Worm (Caenorhabditis elegans) whole organism, L3 larva: ENCODE data around the gene dmd-10.

ENCODE experiments used
- R02D3.7 ChIP-seq: fragments of 150-350 bp; optimal IDR thresholded peaks from 2 replicates; lab custom pipeline; 2014; ENCODE audit warnings: missing biosample characterization, missing genetic modification characterization
- aly-2 ChIP-seq: fragments of 150-350 bp; optimal IDR thresholded peaks from 2 replicates; lab custom pipeline; 2014; ENCODE audit warnings: missing biosample characterization, missing genetic modification characterization
- ama-1 ChIP-seq: fragments of 150-350 bp; optimal IDR thresholded peaks from 2 replicates; lab custom pipeline; 2018
- ceh-82 ChIP-seq: fragments of 150-350 bp; optimal IDR thresholded peaks from 2 replicates; lab custom pipeline; 2014; ENCODE audit warnings: missing biosample characterization, missing genetic modification characterization
- ceh-9 ChIP-seq: sonication (generic microtip); optimal IDR thresholded peaks from 2 replicates; lab custom pipeline; 2018; ENCODE audit warnings: missing biosample characterization, missing genetic modification characterization
- daf-12 ChIP-seq: fragments of 150-350 bp; optimal IDR thresholded peaks from 2 replicates; lab custom pipeline; 2014; ENCODE audit warnings: missing biosample characterization, missing genetic modification reagents, missing genetic modification characterization
- egl-27 ChIP-seq: sonication (generic microtip); optimal IDR thresholded peaks from 4 replicates; lab custom pipeline; 2017; ENCODE audit warnings: missing biosample characterization, missing genetic modification reagents, missing genetic modification characterization
- elt-1 ChIP-seq: fragments of 150-350 bp; optimal IDR thresholded peaks from 2 replicates; lab custom pipeline; 2014; ENCODE audit warnings: missing biosample characterization, missing genetic modification characterization
- elt-2 ChIP-seq: sonication (generic microtip); optimal IDR thresholded peaks from 2 replicates; lab custom pipeline; 2016; ENCODE audit warnings: missing genetic modification reagents, mild to moderate bottlenecking, missing genetic modification characterization, missing compliant biosample characterization
- elt-3 ChIP-seq, 3 experiments: fragments of 150-350 bp in 1 of 3; sonication (generic microtip) in 2 of 3; optimal IDR thresholded peaks; 2 replicates in 2 of 3; 4 replicates in 1 of 3; lab custom pipeline; 2014 to 2017; ENCODE audit warnings: missing biosample characterization in 3 of 3, missing genetic modification characterization in 3 of 3
- eor-1 ChIP-seq, 2 experiments: fragments of 150-350 bp; optimal IDR thresholded peaks; 2 replicates each; lab custom pipeline; 2014 to 2018; ENCODE audit warnings: missing biosample characterization in 2 of 2, missing genetic modification characterization in 2 of 2
- fkh-10 ChIP-seq: sonication (generic microtip); optimal IDR thresholded peaks from 2 replicates; lab custom pipeline; 2017; ENCODE audit warnings: missing biosample characterization, missing genetic modification reagents, missing genetic modification characterization
- fkh-2 ChIP-seq: fragments of 150-350 bp; optimal IDR thresholded peaks from 2 replicates; lab custom pipeline; 2014; ENCODE audit warnings: missing biosample characterization, missing genetic modification reagents, missing genetic modification characterization
- hmg-11 ChIP-seq: sonication (generic microtip); optimal IDR thresholded peaks from 2 replicates; lab custom pipeline; 2016; ENCODE audit warnings: missing genetic modification characterization, missing compliant biosample characterization
- jun-1 ChIP-seq: fragments of 150-350 bp; optimal IDR thresholded peaks from 2 replicates; lab custom pipeline; 2014; ENCODE audit warnings: missing biosample characterization, missing genetic modification reagents, missing genetic modification characterization
- lin-15B ChIP-seq: fragments of 150-350 bp; optimal IDR thresholded peaks from 2 replicates; lab custom pipeline; 2014; ENCODE audit warnings: missing biosample characterization, missing genetic modification characterization
- lin-39 ChIP-seq: fragments of 150-350 bp; optimal IDR thresholded peaks from 2 replicates; lab custom pipeline; 2018; ENCODE audit warnings: missing biosample characterization, missing genetic modification reagents, missing genetic modification characterization
- lsy-12 ChIP-seq: sonication (generic microtip); optimal IDR thresholded peaks from 2 replicates; lab custom pipeline; 2016; ENCODE audit warnings: mild to moderate bottlenecking, missing genetic modification characterization, missing compliant biosample characterization
- mdl-1 ChIP-seq: fragments of 150-350 bp; optimal IDR thresholded peaks from 2 replicates; lab custom pipeline; 2014; ENCODE audit warnings: missing biosample characterization, missing genetic modification characterization
- nfya-1 ChIP-seq: sonication (generic microtip); optimal IDR thresholded peaks from 2 replicates; lab custom pipeline; 2017; ENCODE audit warnings: missing genetic modification characterization, mild to moderate bottlenecking, missing compliant biosample characterization, antibody characterized with exemption, moderate library complexity; ENCODE audit not compliant: insufficient read depth
- nhr-11 ChIP-seq: fragments of 150-350 bp; optimal IDR thresholded peaks from 2 replicates; lab custom pipeline; 2014; ENCODE audit warnings: missing biosample characterization, missing genetic modification characterization
- nhr-12 ChIP-seq: fragments of 150-350 bp; optimal IDR thresholded peaks from 2 replicates; lab custom pipeline; 2014; ENCODE audit warnings: missing biosample characterization, missing genetic modification characterization
- nhr-23 ChIP-seq: fragments of 150-350 bp; optimal IDR thresholded peaks from 2 replicates; lab custom pipeline; 2014; ENCODE audit warnings: missing biosample characterization, missing genetic modification reagents, missing genetic modification characterization
- nhr-237 ChIP-seq: fragments of 150-350 bp; optimal IDR thresholded peaks from 2 replicates; lab custom pipeline; 2014; ENCODE audit warnings: missing biosample characterization, missing genetic modification characterization
- nhr-25 ChIP-seq: sonication (generic microtip); optimal IDR thresholded peaks from 2 replicates; lab custom pipeline; 2017; ENCODE audit warnings: missing biosample characterization, missing genetic modification characterization
- nhr-28 ChIP-seq: fragments of 150-350 bp; optimal IDR thresholded peaks from 2 replicates; lab custom pipeline; 2014; ENCODE audit warnings: missing biosample characterization, missing genetic modification characterization
- nhr-43 ChIP-seq: sonication (generic microtip); optimal IDR thresholded peaks from 2 replicates; lab custom pipeline; 2016; ENCODE audit warnings: mild to moderate bottlenecking, missing genetic modification characterization, missing compliant biosample characterization; ENCODE audit not compliant: poor library complexity, severe bottlenecking
- nhr-76 ChIP-seq: fragments of 150-350 bp; sonication (generic microtip); optimal IDR thresholded peaks from 5 replicates; lab custom pipeline; 2014; ENCODE audit warnings: missing biosample characterization, missing genetic modification characterization
- nhr-77 ChIP-seq: fragments of 150-350 bp; optimal IDR thresholded peaks from 2 replicates; lab custom pipeline; 2014; ENCODE audit warnings: missing biosample characterization, missing genetic modification characterization
- pha-4 ChIP-seq: fragments of 150-350 bp; optimal IDR thresholded peaks from 2 replicates; lab custom pipeline; 2014; ENCODE audit warnings: missing biosample characterization, missing genetic modification reagents, missing genetic modification characterization
- pqm-1 ChIP-seq: fragments of 150-350 bp; optimal IDR thresholded peaks from 2 replicates; lab custom pipeline; 2017; ENCODE audit warnings: missing biosample characterization, missing genetic modification characterization, inconsistent platforms
- sea-2 ChIP-seq: fragments of 150-350 bp; sonication (generic microtip); optimal IDR thresholded peaks from 4 replicates; lab custom pipeline; 2014; ENCODE audit warnings: missing biosample characterization, missing genetic modification reagents, missing genetic modification characterization
- tbx-2 ChIP-seq: sonication (generic microtip); optimal IDR thresholded peaks from 2 replicates; lab custom pipeline; 2016; ENCODE audit warnings: mild to moderate bottlenecking, missing genetic modification characterization, missing compliant biosample characterization
- unc-62 ChIP-seq: fragments of 150-350 bp; sonication (generic microtip); optimal IDR thresholded peaks from 4 replicates; lab custom pipeline; 2014; ENCODE audit warnings: missing biosample characterization, missing genetic modification reagents, missing genetic modification characterization
- zag-1 ChIP-seq: fragments of 150-350 bp; optimal IDR thresholded peaks from 2 replicates; lab custom pipeline; 2014; ENCODE audit warnings: missing biosample characterization, missing genetic modification characterization
- ztf-11 ChIP-seq: fragments of 150-350 bp; optimal IDR thresholded peaks from 2 replicates; lab custom pipeline; 2014; ENCODE audit warnings: missing biosample characterization, missing genetic modification characterization

The dmd-10 gene

ce11 chrV:13262781-13263318 lies 26.4 kb upstream of the dmd-10 start:
- TF ChIP-seq nhr-76 (tag; lab: Kevin White, UChicago) (no peak), elt-3 (tag; optimal IDR thresholded peaks at IDR 0.05; lab: Kevin White, UChicago) (peak in 1 of 3 experiments; percentile 1), tbx-2 (tag; lab: Kevin White, UChicago) (no peak), pqm-1 (tag; lab: Kevin White, UChicago) (peak; percentile 59), nhr-77 (tag; lab: Kevin White, UChicago) (no peak), elt-1 (tag; lab: Kevin White, UChicago) (no peak), pha-4 (tag; lab: Kevin White, UChicago) (peak; percentile 32), fkh-2 (tag; lab: Kevin White, UChicago) (no peak), ama-1 (no peak), sea-2 (no peak), nhr-25 (tag; lab: Kevin White, UChicago) (no peak), ceh-9 (no peak), eor-1 (tag; optimal IDR thresholded peaks at IDR 0.05; lab: Kevin White, UChicago) (no peak), mdl-1 (tag; lab: Kevin White, UChicago) (no peak), nhr-12 (tag; lab: Kevin White, UChicago) (no peak), unc-62 (no peak), nhr-28 (tag; lab: Kevin White, UChicago) (no peak), R02D3.7 (no peak), lsy-12 (tag; lab: Kevin White, UChicago) (no peak), fkh-10 (GFP tag; lab: Kevin White, UChicago) (no peak), egl-27 (tag; lab: Kevin White, UChicago) (no peak), ceh-82 (tag; lab: Kevin White, UChicago) (no peak), nfya-1 (tag; lab: Kevin White, UChicago) (no peak), aly-2 (no peak), elt-2 (tag; lab: Kevin White, UChicago) (peak; percentile 95), ztf-11 (tag; lab: Kevin White, UChicago) (no peak), nhr-237 (tag; lab: Kevin White, UChicago) (no peak), jun-1 (tag; lab: Kevin White, UChicago) (peak; percentile 15)

DNA sequence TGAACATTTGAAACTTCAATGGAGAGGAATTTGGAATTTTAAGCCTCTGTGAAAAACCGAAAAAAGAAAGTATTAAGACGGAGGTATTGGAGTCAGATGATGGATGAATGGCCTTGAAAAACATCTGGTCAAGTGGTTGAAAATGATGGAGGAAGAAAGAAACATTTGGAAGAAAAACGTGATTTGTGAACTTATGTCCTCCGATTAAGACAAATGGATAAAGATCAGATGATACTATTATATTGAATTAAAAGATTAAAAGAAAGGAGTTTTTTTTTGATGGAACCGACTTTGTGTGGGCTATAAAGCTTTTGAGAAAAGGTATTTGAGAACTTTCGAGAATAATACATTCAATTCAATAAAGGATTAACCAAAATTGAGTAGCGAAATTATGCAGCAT lies 23.1 kb upstream of the dmd-10 start:
- TF ChIP-seq lin-39 (tag; lab: Kevin White, UChicago) (no peak), unc-62 (no peak), ceh-9 (no peak), zag-1 (tag; lab: Kevin White, UChicago) (no peak), nhr-11 (tag; lab: Kevin White, UChicago) (no peak), lsy-12 (tag; lab: Kevin White, UChicago) (no peak), mdl-1 (tag; lab: Kevin White, UChicago) (no peak), pqm-1 (tag; lab: Kevin White, UChicago) (no peak), R02D3.7 (no peak), lin-15B (tag; lab: Kevin White, UChicago) (no peak), fkh-2 (tag; lab: Kevin White, UChicago) (no peak), nhr-25 (tag; lab: Kevin White, UChicago) (peak; percentile 64), elt-3 (tag; optimal IDR thresholded peaks at IDR 0.05; lab: Kevin White, UChicago) (no peak), nhr-28 (tag; lab: Kevin White, UChicago) (no peak), nhr-76 (tag; lab: Kevin White, UChicago) (no peak), nhr-43 (tag; lab: Kevin White, UChicago) (peak; percentile 26), elt-1 (tag; lab: Kevin White, UChicago) (peak; percentile 61), nhr-23 (peak; percentile 40), aly-2 (no peak)
- TF ChIP-seq, all 47 proteins: peak for 4

DNA sequence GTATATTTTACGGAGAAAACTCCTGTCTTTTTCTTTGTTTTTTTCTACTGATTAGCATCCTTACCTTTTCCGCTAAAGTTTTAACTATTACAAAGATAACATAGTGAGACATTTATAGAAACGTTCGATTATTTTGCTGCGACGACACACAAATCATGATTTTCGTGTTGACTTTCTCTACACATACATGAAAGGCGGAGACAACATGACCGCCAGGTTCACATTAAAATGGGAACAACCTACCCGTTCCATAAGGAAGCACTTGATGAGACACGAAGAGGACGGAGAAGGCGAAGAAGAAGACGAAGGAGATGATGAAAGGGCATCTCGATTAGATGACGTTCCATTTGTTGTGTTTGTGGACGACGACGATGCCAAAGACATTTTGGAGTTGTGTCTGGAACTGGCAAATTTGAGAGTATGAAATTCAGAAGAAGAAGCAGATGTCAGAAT lies 22.5 kb upstream of the dmd-10 start, which contains the start of gene C34D1.4:
C34D1.4 (minus strand) TSS at position 403 of the 453 bp plus-strand sequence.
- no peak for TF ChIP-seq tbx-2 (tag; lab: Kevin White, UChicago)
- TF ChIP-seq nhr-23: peak; percentile 57
- TF ChIP-seq eor-1 (tag; optimal IDR thresholded peaks at IDR 0.05; lab: Kevin White, UChicago): no peak
- TF ChIP-seq nhr-25 (tag; lab: Kevin White, UChicago): peak; percentile 47
- no peak for TF ChIP-seq hmg-11 (tag; lab: Kevin White, UChicago)
- no peak for TF ChIP-seq daf-12 (tag; lab: Kevin White, UChicago)
- no peak for TF ChIP-seq lin-39 (tag; lab: Kevin White, UChicago)
